Worm (Caenorhabditis elegans): ENCODE results near the gene cht-3.
A peak's percentile ranks its signal among the peaks of the same experiment; 100 is the strongest.

Gene cht-3

ce11 chrIV:7023004-7023403, 19.6 kb downstream of the cht-3 start (continued):
- TF ChIP-seq fkh-10 (GFP tag; optimal IDR thresholded peaks at IDR 0.05) (no peak), nfya-1 (tag; optimal IDR thresholded peaks at IDR 0.05) (peak; percentile 64), ceh-34 (tag; optimal IDR thresholded peaks at IDR 0.05) (peak; percentile 35), ahr-1 (tag; optimal IDR thresholded peaks at IDR 0.05) (no peak), ceh-31 (tag; optimal IDR thresholded peaks at IDR 0.05) (peak; percentile 53), pag-3 (tag; optimal IDR thresholded peaks at IDR 0.05; ENCODE audit: borderline replicate concordance) (no peak), syd-9 (tag; optimal IDR thresholded peaks at IDR 0.05) (no peak), sox-4 (tag; optimal IDR thresholded peaks at IDR 0.05) (no peak), C38D4.7 (GFP tag; optimal IDR thresholded peaks at IDR 0.05) (no peak), ama-1 (optimal IDR thresholded peaks at IDR 0.05) (no peak), fax-1 (tag; optimal IDR thresholded peaks at IDR 0.05) (no peak), ceh-2 (tag; optimal IDR thresholded peaks at IDR 0.05) (peak; percentile 4), ceh-19 (GFP tag; optimal IDR thresholded peaks at IDR 0.05) (no peak), che-1 (tag; optimal IDR thresholded peaks at IDR 0.05) (no peak), eyg-1 (tag; optimal IDR thresholded peaks at IDR 0.05) (no peak), lim-6 (tag; optimal IDR thresholded peaks at IDR 0.05) (no peak), hlh-6 (tag; optimal IDR thresholded peaks at IDR 0.05) (no peak), gmeb-2 (tag; optimal IDR thresholded peaks at IDR 0.05) (no peak), unc-42 (tag; optimal IDR thresholded peaks at IDR 0.05) (peak; percentile 19), ztf-16 (tag; optimal IDR thresholded peaks at IDR 0.05) (no peak), Y22D7AL.16 (tag; optimal IDR thresholded peaks at IDR 0.05) (no peak), hlh-30 (tag; optimal IDR thresholded peaks at IDR 0.05; ENCODE audit: insufficient read depth) (peak; percentile 94), hlh-15 (tag; optimal IDR thresholded peaks at IDR 0.05) (no peak), ets-4 (tag; optimal IDR thresholded peaks at IDR 0.05) (no peak), pros-1 (tag; optimal IDR thresholded peaks at IDR 0.05) (no peak), elt-4 (tag; optimal IDR thresholded peaks at IDR 0.05) (no peak), unc-55 (GFP tag; optimal IDR thresholded peaks at IDR 0.05) (peak; percentile 7), madf-2 (tag; optimal IDR thresholded peaks at IDR 0.05) (no peak), pax-1 (tag; optimal IDR thresholded peaks at IDR 0.05) (no peak), ceh-14 (tag; optimal IDR thresholded peaks at IDR 0.05) (no peak), ceh-9 (tag; optimal IDR thresholded peaks at IDR 0.05) (no peak)

- TF ChIP-seq unc-3 (GFP tag; conservative IDR thresholded peaks at IDR 0.05) (no peak), unc-3 (tag; optimal IDR thresholded peaks at IDR 0.05) (no peak), T23F11.4 (GFP tag; optimal IDR thresholded peaks at IDR 0.05) (no peak), unc-55 (GFP tag; optimal IDR thresholded peaks at IDR 0.05) (peak; percentile 85), Y22D7AL.16 (tag; optimal IDR thresholded peaks at IDR 0.05) (no peak), ceh-45 (GFP tag; IDR thresholded peaks at IDR 0.05) (no peak), dmd-4 (tag; optimal IDR thresholded peaks at IDR 0.05; ENCODE audit: borderline replicate concordance) (no peak), hlh-30 (tag; optimal IDR thresholded peaks at IDR 0.05; ENCODE audit: insufficient read depth) (no peak), zip-5 (tag; optimal IDR thresholded peaks at IDR 0.05) (no peak), F13H6.1 (tag; optimal IDR thresholded peaks at IDR 0.05) (no peak), ceh-18 (tag; optimal IDR thresholded peaks at IDR 0.05) (peak; percentile 5), ama-1 (optimal IDR thresholded peaks at IDR 0.05) (no peak), C38D4.7 (GFP tag; optimal IDR thresholded peaks at IDR 0.05) (no peak), ceh-6 (GFP tag; optimal IDR thresholded peaks at IDR 0.05) (no peak)
Measured at ce11 chrIV:7023858-7024257, 20.4 kb downstream of the cht-3 start, which contains the start of gene adah-1. adah-1 (plus strand) TSS chrIV:7024211.

ce11 chrIV:7024829-7025228, 21.4 kb downstream of the cht-3 start:
- no peak for TF ChIP-seq sox-4 (tag; optimal IDR thresholded peaks at IDR 0.05)
- TF ChIP-seq F13H6.1 (tag; optimal IDR thresholded peaks at IDR 0.05) = no peak
- TF ChIP-seq gmeb-2 (tag; optimal IDR thresholded peaks at IDR 0.05) = no peak
- TF ChIP-seq dve-1 (tag; optimal IDR thresholded peaks at IDR 0.05) = no peak
- TF ChIP-seq ceh-14 (tag; optimal IDR thresholded peaks at IDR 0.05) = no peak
- no peak for TF ChIP-seq nhr-232 (tag; optimal IDR thresholded peaks at IDR 0.05)
- no peak for TF ChIP-seq tbx-2 (tag; optimal IDR thresholded peaks at IDR 0.05)
- TF ChIP-seq elt-4 (tag; optimal IDR thresholded peaks at IDR 0.05) = no peak
- TF ChIP-seq odd-2 (tag; optimal IDR thresholded peaks at IDR 0.05) = no peak

Data from whole organism, late embryonic.